Worm (Caenorhabditis elegans): ENCODE measurements around the gene fbxa-36.

- no peak for TF ChIP-seq hnd-1 (tag; optimal IDR thresholded peaks at IDR 0.05)
- TF ChIP-seq ceh-36 (tag; optimal IDR thresholded peaks at IDR 0.05) = no peak
Measured at ce11 chrIII:1307333-1307732, 14.3 kb upstream of the fbxa-36 start.
